Fruit fly (Drosophila melanogaster): ENCODE data around the gene CG15561.

- no peak for TF ChIP-seq Sry-δ (GFP tag; optimal IDR thresholded peaks at IDR 0.05)
- TF ChIP-seq CG2199 (GFP tag; IDR thresholded peaks at IDR 0.05): no peak
- no peak for TF ChIP-seq mirr (GFP tag; optimal IDR thresholded peaks at IDR 0.05)
- no peak for TF ChIP-seq z (GFP tag; IDR thresholded peaks at IDR 0.05)
- no peak for TF ChIP-seq hth (optimal IDR thresholded peaks at IDR 0.05)
- no peak for TF ChIP-seq lbe (GFP tag; optimal IDR thresholded peaks at IDR 0.05)
- no peak for TF ChIP-seq Hr78 (GFP tag; optimal IDR thresholded peaks at IDR 0.05)
- no peak for TF ChIP-seq al (GFP tag; IDR thresholded peaks at IDR 0.05)
- no peak for TF ChIP-seq Dp (GFP tag; optimal IDR thresholded peaks at IDR 0.05)
- TF ChIP-seq Asciz (GFP tag; optimal IDR thresholded peaks at IDR 0.05): no peak
- no peak for TF ChIP-seq CG8924 (tag; optimal IDR thresholded peaks at IDR 0.05)
- no peak for TF ChIP-seq ap (GFP tag; IDR thresholded peaks at IDR 0.05)
Observed at dm6 chr3R:31245785-31246184, 30.0 kb upstream of the CG15561 start.
